Worm (Caenorhabditis elegans) whole organism, L1 larva: Measurements from ENCODE around the gene atf-2.

Experiments used
- ceh-82 ChIP-seq, 3 experiments: fragments of 150-350 bp in 1 of 3; sonication (generic microtip) in 2 of 3; optimal IDR thresholded peaks; 2 replicates each; lab custom pipeline; 2014 to 2017; ENCODE audit warnings: missing biosample characterization in 3 of 3, missing genetic modification characterization in 3 of 3
- dpl-1 ChIP-seq, 3 experiments: fragments of 150-350 bp in 2 of 3; sonication (generic microtip) in 1 of 3; optimal IDR thresholded peaks; 2 replicates each; lab custom pipeline; 2014 to 2017; ENCODE audit warnings: missing biosample characterization in 3 of 3, missing genetic modification characterization in 3 of 3, missing genetic modification reagents in 3 of 3
- hlh-4 ChIP-seq: sonication (generic microtip); optimal IDR thresholded peaks from 2 replicates; lab custom pipeline; 2016; ENCODE audit warnings: mild to moderate bottlenecking, missing genetic modification characterization, missing compliant biosample characterization
- lir-3 ChIP-seq: sonication (generic microtip); optimal IDR thresholded peaks from 2 replicates; lab custom pipeline; 2016; ENCODE audit warnings: mild to moderate bottlenecking, missing genetic modification characterization, moderate library complexity, missing compliant biosample characterization; ENCODE audit not compliant: poor library complexity
- nhr-11 ChIP-seq: fragments of 150-350 bp; optimal IDR thresholded peaks from 2 replicates; lab custom pipeline; 2014; ENCODE audit warnings: missing biosample characterization, missing genetic modification characterization
- nhr-77 ChIP-seq: fragments of 150-350 bp; optimal IDR thresholded peaks from 2 replicates; lab custom pipeline; 2014; ENCODE audit warnings: missing biosample characterization, missing genetic modification characterization
- nhr-90 ChIP-seq: sonication (generic microtip); optimal IDR thresholded peaks from 2 replicates; lab custom pipeline; 2016; ENCODE audit warnings: mild to moderate bottlenecking, missing genetic modification characterization, missing compliant biosample characterization; ENCODE audit not compliant: poor library complexity
- snu-23 ChIP-seq: sonication (generic microtip); optimal IDR thresholded peaks from 2 replicates; lab custom pipeline; 2016; ENCODE audit warnings: missing genetic modification characterization, missing compliant biosample characterization
- unc-62 ChIP-seq: fragments of 150-350 bp; optimal IDR thresholded peaks from 2 replicates; lab custom pipeline; 2014; ENCODE audit warnings: missing biosample characterization, missing genetic modification reagents, missing genetic modification characterization

ce11 chrII:8744555-8745448 lies 7.0 kb upstream of the atf-2 start:
- TF ChIP-seq ceh-82 (tag; optimal IDR thresholded peaks at IDR 0.05; lab: Kevin White, UChicago) (no peak), nhr-90 (tag; lab: Kevin White, UChicago) (peak; percentile 35), nhr-11 (no peak), lir-3 (tag; lab: Kevin White, UChicago) (peak; percentile 31), hlh-4 (no peak), unc-62 (no peak), nhr-77 (tag; lab: Kevin White, UChicago) (no peak), dpl-1 (GFP tag; optimal IDR thresholded peaks at IDR 0.05; lab: Kevin White, UChicago) (no peak), snu-23 (GFP tag; lab: Kevin White, UChicago) (peak; percentile 19)
